Fruit fly (Drosophila melanogaster) whole organism, wandering third instar larva: Measurements from ENCODE around the gene f.
A peak's percentile ranks its signal among the peaks of the same experiment; 100 is the strongest.

Experiments used
- Abd-B ChIP-seq: fragments of >200 bp; optimal IDR thresholded peaks from 2 replicates; lab custom pipeline; 2017; ENCODE audit warnings: missing biosample characterization, missing genetic modification characterization
- CG9705 ChIP-seq: fragments of 200-800 bp; sonication (Bioruptor generic); optimal IDR thresholded peaks from 2 replicates; lab custom pipeline; 2018; ENCODE audit warnings: missing biosample characterization, mild to moderate bottlenecking, missing genetic modification characterization
- CrebA ChIP-seq: fragments of 200-800 bp; sonication (Bioruptor generic); optimal IDR thresholded peaks from 2 replicates; lab custom pipeline; 2016; ENCODE audit warnings: missing biosample characterization, mild to moderate bottlenecking, missing genetic modification characterization, borderline replicate concordance
- Dfd ChIP-seq: fragments of >200 bp; optimal IDR thresholded peaks from 2 replicates; lab custom pipeline; 2017; ENCODE audit warnings: missing biosample characterization, missing genetic modification characterization
- Dif ChIP-seq: fragments of 200-275, 200-300 bp; sonication (Bioruptor generic); optimal IDR thresholded peaks from 2 replicates; lab custom pipeline; 2018; ENCODE audit warnings: missing biosample characterization, missing genetic modification characterization; ENCODE audit not compliant: partially characterized antibody
- HLH106 ChIP-seq: fragments of 200-800 bp; optimal IDR thresholded peaks from 3 replicates; lab custom pipeline; 2019; ENCODE audit warnings: missing biosample characterization, mild to moderate bottlenecking, missing genetic modification characterization, moderate library complexity
- Hnf4 ChIP-seq: fragments of 200-800 bp; sonication (Bioruptor generic); optimal IDR thresholded peaks from 2 replicates; lab custom pipeline; 2016; ENCODE audit warnings: missing biosample characterization, mild to moderate bottlenecking, missing genetic modification characterization
- Hr78 ChIP-seq: fragments of >200 bp; optimal IDR thresholded peaks from 2 replicates; lab custom pipeline; 2017; ENCODE audit warnings: missing biosample characterization, missing genetic modification characterization
- Hr83 ChIP-seq: fragments of 200-300 bp; sonication (Bioruptor generic); optimal IDR thresholded peaks from 2 replicates; lab custom pipeline; 2016; ENCODE audit warnings: missing biosample characterization, mild to moderate bottlenecking, missing genetic modification characterization, moderate library complexity; ENCODE audit not compliant: poor library complexity, severe bottlenecking
- Jra ChIP-seq: sonication (Bioruptor generic); optimal IDR thresholded peaks from 2 replicates; lab custom pipeline; 2016; ENCODE audit warnings: missing biosample characterization, missing genetic modification characterization
- Mio ChIP-seq: sonication (Bioruptor generic); optimal IDR thresholded peaks from 2 replicates; lab custom pipeline; 2016; ENCODE audit warnings: missing biosample characterization, missing genetic modification characterization
- Myc ChIP-seq: fragments of >200 bp; optimal IDR thresholded peaks from 2 replicates; lab custom pipeline; 2017
- N ChIP-seq: fragments of >200 bp; optimal IDR thresholded peaks from 2 replicates; lab custom pipeline; 2018; ENCODE audit warnings: missing biosample characterization, missing external identifiers, missing genetic modification characterization
- OdsH ChIP-seq: fragments of 200-800 bp; sonication (Bioruptor generic); optimal IDR thresholded peaks from 2 replicates; lab custom pipeline; 2016; ENCODE audit warnings: missing biosample characterization, mild to moderate bottlenecking, missing genetic modification characterization
- Rel ChIP-seq, 2 experiments: fragments of 200-800 bp; sonication (Bioruptor generic) in 1 of 2; optimal IDR thresholded peaks; 2 replicates in 1 of 2; 3 replicates in 1 of 2; lab custom pipeline; 2016 to 2019; ENCODE audit warnings: mild to moderate bottlenecking in 2 of 2, missing biosample characterization in 2 of 2, missing genetic modification characterization in 2 of 2, moderate library complexity in 1 of 2
- Sp1 ChIP-seq: fragments of 200-800 bp; sonication (Bioruptor generic); optimal IDR thresholded peaks from 3 replicates; lab custom pipeline; 2019; ENCODE audit warnings: missing biosample characterization, mild to moderate bottlenecking, missing genetic modification characterization, moderate library complexity
- Vsx2 ChIP-seq: fragments of 200-300, 225-300 bp; sonication (Bioruptor generic); optimal IDR thresholded peaks from 2 replicates; lab custom pipeline; 2018; ENCODE audit warnings: missing biosample characterization, missing genetic modification characterization; ENCODE audit not compliant: partially characterized antibody
- brk ChIP-seq: fragments of 200-800 bp; sonication (Bioruptor generic); optimal IDR thresholded peaks from 2 replicates; lab custom pipeline; 2016; ENCODE audit warnings: missing biosample characterization, mild to moderate bottlenecking, missing genetic modification characterization
- dl ChIP-seq, 2 experiments: fragments of 175-275, 200-275 bp in 1 of 2; fragments of 200-275 bp in 1 of 2; sonication (Bioruptor generic); optimal IDR thresholded peaks; lab custom pipeline; 2018; ENCODE audit warnings: mild to moderate bottlenecking in 2 of 2, missing biosample characterization in 2 of 2, missing genetic modification characterization in 2 of 2, moderate library complexity in 2 of 2; ENCODE audit not compliant: partially characterized antibody in 2 of 2, insufficient read depth in 1 of 2
- dmrt93B ChIP-seq: fragments of 200-800 bp; sonication (Bioruptor generic); optimal IDR thresholded peaks from 2 replicates; lab custom pipeline; 2018; ENCODE audit warnings: missing biosample characterization, mild to moderate bottlenecking, missing genetic modification characterization
- ey ChIP-seq: fragments of 200-800 bp; sonication (Bioruptor generic); optimal IDR thresholded peaks from 2 replicates; lab custom pipeline; 2016; ENCODE audit warnings: missing biosample characterization, missing genetic modification characterization
- foxo ChIP-seq, 2 experiments: fragments of 200-800 bp; sonication (Bioruptor generic); optimal IDR thresholded peaks; 2 replicates in 1 of 2; 3 replicates in 1 of 2; lab custom pipeline; 2016 to 2017; ENCODE audit warnings: missing biosample characterization in 2 of 2, missing genetic modification characterization in 2 of 2
- fru ChIP-seq: fragments of 200-800 bp; sonication (Bioruptor generic); optimal IDR thresholded peaks from 3 replicates; lab custom pipeline; 2016; ENCODE audit warnings: missing biosample characterization, mild to moderate bottlenecking, missing genetic modification characterization
- h ChIP-seq: fragments of 200-800 bp; sonication (Bioruptor generic); optimal IDR thresholded peaks from 3 replicates; lab custom pipeline; 2016; ENCODE audit warnings: missing biosample characterization, mild to moderate bottlenecking, missing genetic modification characterization
- jim ChIP-seq: fragments of 175-275, 200-325 bp; sonication (Bioruptor generic); optimal IDR thresholded peaks from 2 replicates; lab custom pipeline; 2016; ENCODE audit warnings: missing biosample characterization, mild to moderate bottlenecking, missing genetic modification characterization
- lola ChIP-seq: fragments of >200 bp; optimal IDR thresholded peaks from 2 replicates; lab custom pipeline; 2017; ENCODE audit warnings: missing biosample characterization, missing genetic modification characterization
- pan ChIP-seq: fragments of >200 bp; optimal IDR thresholded peaks from 2 replicates; lab custom pipeline; 2017
- psq ChIP-seq: fragments of 200-800 bp; sonication (Bioruptor generic); optimal IDR thresholded peaks from 3 replicates; lab custom pipeline; 2017; ENCODE audit warnings: missing biosample characterization, mild to moderate bottlenecking, missing genetic modification characterization, moderate library complexity
- rgr ChIP-seq: fragments of 200-800 bp; sonication (Bioruptor generic); optimal IDR thresholded peaks from 3 replicates; lab custom pipeline; 2016; ENCODE audit warnings: missing biosample characterization, mild to moderate bottlenecking, missing genetic modification characterization
- sage ChIP-seq: fragments of 200-800 bp; sonication (Bioruptor generic); optimal IDR thresholded peaks from 2 replicates; lab custom pipeline; 2016; ENCODE audit warnings: missing biosample characterization, mild to moderate bottlenecking, missing genetic modification characterization
- sv ChIP-seq: fragments of 200-800 bp; sonication (Bioruptor generic); optimal IDR thresholded peaks from 3 replicates; lab custom pipeline; 2016; ENCODE audit warnings: missing biosample characterization, missing genetic modification characterization
- tai ChIP-seq: sonication (Bioruptor generic); optimal IDR thresholded peaks from 2 replicates; lab custom pipeline; 2016; ENCODE audit warnings: missing biosample characterization, missing genetic modification characterization
- usp ChIP-seq: fragments of >200 bp; optimal IDR thresholded peaks from 2 replicates; lab custom pipeline; 2017; ENCODE audit warnings: missing biosample characterization, missing genetic modification characterization
- woc ChIP-seq: sonication (Bioruptor generic); optimal IDR thresholded peaks from 2 replicates; lab custom pipeline; 2016; ENCODE audit warnings: missing biosample characterization, mild to moderate bottlenecking, missing genetic modification characterization

f gene

DNA sequence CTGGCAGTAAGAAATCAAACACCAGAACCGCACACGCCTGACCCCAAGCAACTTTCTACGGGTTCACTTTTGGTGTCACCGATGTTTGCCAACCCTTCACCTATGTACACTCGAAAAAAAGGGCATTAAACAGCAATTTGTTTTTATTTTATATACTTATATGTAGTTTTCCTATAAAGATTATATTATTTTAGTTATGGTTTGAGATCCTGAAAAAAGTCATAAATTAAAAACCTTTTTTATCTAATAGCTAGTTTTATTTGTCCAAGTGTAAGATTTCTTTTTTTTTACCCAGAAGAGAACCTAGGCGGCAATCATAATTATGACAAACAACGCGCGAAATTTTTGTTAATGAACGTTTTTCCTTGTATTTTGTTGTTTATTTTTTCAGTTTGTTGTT lies 60.6 kb downstream of the f start:
- TF ChIP-seq sv (GFP tag; lab: Kevin White, UChicago) = peak; percentile 3
- TF ChIP-seq OdsH = peak; percentile 36
- TF ChIP-seq Jra (GFP tag; lab: Kevin White, UChicago) = no peak
- TF ChIP-seq Hnf4 (GFP tag; lab: Kevin White, UChicago) = peak; percentile 1
- no peak for TF ChIP-seq sage (GFP tag; lab: Kevin White, UChicago)
- TF ChIP-seq N = no peak
- no peak for TF ChIP-seq psq (GFP tag; lab: Kevin White, UChicago)
- peak; percentile 45 for TF ChIP-seq HLH106 (tag; lab: Kevin White, UChicago)
- peak in 1 of 2 experiments; percentile 36 for TF ChIP-seq foxo (GFP tag; optimal IDR thresholded peaks at IDR 0.05; lab: Kevin White, UChicago)
- TF ChIP-seq CrebA (GFP tag; lab: Kevin White, UChicago) = no peak

DNA sequence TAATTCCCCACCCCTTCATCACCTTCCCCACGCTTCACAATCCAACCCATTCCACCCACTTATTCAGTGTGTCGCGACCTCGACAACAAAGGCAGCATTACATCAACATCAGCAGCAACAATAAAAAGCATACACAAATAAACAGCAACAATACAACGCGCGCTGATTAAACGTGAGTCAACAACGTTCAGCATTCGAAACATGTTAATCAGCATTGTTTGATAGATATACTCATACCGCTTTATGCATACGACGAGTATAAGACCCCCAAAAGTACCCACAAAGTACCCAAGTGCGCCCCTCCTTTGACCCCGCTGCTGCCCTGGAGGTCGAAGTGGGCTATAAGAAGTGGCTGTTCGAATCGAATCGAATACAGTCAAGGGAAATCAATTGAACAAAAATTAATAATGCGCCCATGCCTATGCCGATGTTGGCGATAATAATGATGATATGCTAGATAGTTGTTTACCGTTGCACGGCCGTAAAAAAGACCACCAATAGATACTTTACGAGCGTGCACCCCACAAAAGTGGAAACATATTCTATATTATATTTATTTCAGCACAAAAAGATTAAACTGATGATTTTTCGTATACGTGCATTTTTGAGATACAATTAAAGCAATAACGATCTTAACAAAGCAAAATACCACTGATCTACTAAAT lies 61.6 kb downstream of the f start:
- TF ChIP-seq dl (GFP tag; optimal IDR thresholded peaks at IDR 0.05; lab: Kevin White, UChicago; ENCODE audit: insufficient read depth in 1 of 2, partially characterized antibody in 2 of 2) (no peak), Rel (GFP tag; optimal IDR thresholded peaks at IDR 0.05; lab: Kevin White, UChicago) (no peak), Rel (tag; optimal IDR thresholded peaks at IDR 0.05; lab: Kevin White, UChicago) (peak; percentile 19)
- TF ChIP-seq, all 38 proteins: peak for 1

DNA sequence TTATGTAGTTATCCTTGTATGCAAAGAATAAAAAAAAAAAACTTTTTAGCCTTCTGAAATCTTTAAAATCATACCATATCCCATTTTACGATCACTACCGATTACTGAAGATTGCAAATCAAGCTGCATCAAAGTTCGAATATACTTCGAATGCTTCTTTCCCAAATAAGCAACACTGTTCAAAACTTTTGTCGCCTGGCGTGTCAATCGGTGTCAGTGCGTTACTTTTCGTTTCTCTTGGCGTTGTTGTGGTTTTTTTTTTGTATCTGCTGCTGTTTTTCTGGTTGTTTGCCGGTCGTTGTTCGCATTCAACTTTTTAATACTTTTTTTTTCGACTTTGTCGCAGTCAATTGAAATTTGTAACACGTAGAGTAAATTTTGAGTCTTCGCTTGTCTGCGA lies 62.2 kb downstream of the f start:
- peak; percentile 9 for TF ChIP-seq tai (GFP tag; lab: Kevin White, UChicago)
- TF ChIP-seq psq (GFP tag; lab: Kevin White, UChicago) = no peak
- peak; percentile 13 for TF ChIP-seq ey (GFP tag; lab: Kevin White, UChicago)
- peak in 1 of 2 experiments; percentile 39 for TF ChIP-seq foxo (GFP tag; optimal IDR thresholded peaks at IDR 0.05; lab: Kevin White, UChicago)
- TF ChIP-seq rgr (GFP tag; lab: Kevin White, UChicago) = no peak
- peak; percentile 25 for TF ChIP-seq woc (GFP tag; lab: Kevin White, UChicago)
- peak; percentile 43 for TF ChIP-seq fru
- TF ChIP-seq jim (GFP tag; lab: Kevin White, UChicago) = no peak
- no peak for TF ChIP-seq Mio (GFP tag; lab: Kevin White, UChicago)
- no peak for TF ChIP-seq lola
- TF ChIP-seq, all 38 proteins: peak for 5

DNA sequence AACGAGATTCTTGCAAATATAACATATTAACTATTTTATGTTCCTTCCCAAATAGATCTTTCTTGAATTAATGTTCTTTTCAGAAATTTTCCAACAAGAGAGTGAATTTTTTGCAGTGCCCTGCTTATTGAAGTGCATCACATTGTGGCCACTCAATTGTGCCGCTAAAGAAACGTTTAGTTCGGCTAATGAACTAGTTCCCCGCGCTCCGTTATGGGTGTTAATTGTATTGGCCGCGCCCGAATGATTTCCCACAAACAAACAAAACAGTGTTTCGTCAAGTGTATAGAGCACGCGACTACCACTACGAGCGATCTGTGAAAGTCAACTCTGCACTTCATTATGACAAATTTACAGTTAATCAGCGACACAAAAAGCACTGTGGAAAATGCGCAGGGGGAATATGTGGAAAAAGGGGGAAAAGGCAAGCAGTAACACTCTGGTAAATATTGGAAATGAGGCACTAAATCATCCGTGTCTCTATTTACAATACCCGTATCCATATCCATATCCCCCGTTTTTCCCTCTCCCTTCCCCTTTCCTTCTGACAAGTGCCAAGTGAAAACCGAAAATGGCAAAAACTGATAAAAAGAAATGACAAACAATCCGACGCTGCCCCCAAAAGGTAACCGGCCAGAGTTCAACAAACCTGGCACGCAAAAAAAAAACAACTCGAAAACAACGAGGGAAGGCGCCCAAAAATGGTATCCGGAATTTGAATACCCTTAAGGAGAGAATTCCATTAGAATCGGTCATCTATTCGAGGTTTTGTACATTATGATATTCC lies 63.7 kb downstream of the f start:
- TF ChIP-seq Sp1 (GFP tag; lab: Kevin White, UChicago) = peak; percentile 61
- peak; percentile 8 for TF ChIP-seq h (GFP tag; lab: Kevin White, UChicago)
- TF ChIP-seq Vsx2 (GFP tag; lab: Kevin White, UChicago) = no peak
- no peak for TF ChIP-seq Hnf4 (GFP tag; lab: Kevin White, UChicago)
- no peak for TF ChIP-seq Hr83 (GFP tag; lab: Kevin White, UChicago)

DNA sequence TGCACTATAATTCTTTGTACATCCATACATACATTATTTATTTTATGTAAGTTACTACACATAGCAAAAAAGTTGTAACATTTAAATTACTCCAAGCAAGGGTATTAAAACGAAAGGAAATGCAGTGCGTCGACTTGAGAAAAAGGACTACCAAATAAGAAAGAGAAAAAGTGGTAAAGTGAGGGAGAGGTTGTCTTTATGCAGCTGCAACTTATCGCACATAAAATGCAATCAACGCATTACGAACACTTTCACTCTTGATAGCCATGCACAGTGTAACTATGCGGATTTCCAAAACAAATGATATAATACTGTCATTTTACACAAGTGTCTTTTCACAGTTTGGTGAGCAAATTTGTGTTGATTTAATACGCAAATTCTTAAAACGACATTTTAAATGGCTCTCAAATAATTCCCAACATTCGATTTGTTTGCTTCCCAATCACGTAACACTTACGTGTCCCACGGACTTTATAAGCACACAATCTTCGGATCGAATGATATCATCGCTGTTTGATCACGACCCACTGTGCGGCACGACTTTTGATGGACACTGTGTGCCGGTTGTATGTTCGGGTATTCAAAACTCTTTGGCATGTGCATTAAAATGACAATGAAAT lies 64.4 kb downstream of the f start:
- TF ChIP-seq Dfd = no peak
- no peak for TF ChIP-seq Dif (GFP tag; lab: Kevin White, UChicago)
- no peak for TF ChIP-seq Hr78 (GFP tag; lab: Kevin White, UChicago)
- no peak for TF ChIP-seq pan (lab: Kevin White, UChicago)
- TF ChIP-seq Vsx2 (GFP tag; lab: Kevin White, UChicago) = no peak
- peak; percentile 68 for TF ChIP-seq ey (GFP tag; lab: Kevin White, UChicago)
- TF ChIP-seq psq (GFP tag; lab: Kevin White, UChicago) = peak; percentile 64
- no peak for TF ChIP-seq dl (GFP tag; optimal IDR thresholded peaks at IDR 0.05; lab: Kevin White, UChicago; ENCODE audit: insufficient read depth in 1 of 2, partially characterized antibody in 2 of 2)
- peak; percentile 55 for TF ChIP-seq dmrt93B (GFP tag; lab: Kevin White, UChicago)
- TF ChIP-seq brk (GFP tag; lab: Kevin White, UChicago) = peak; percentile 40
- no peak for TF ChIP-seq Myc (lab: Kevin White, UChicago)
- TF ChIP-seq HLH106 (tag; lab: Kevin White, UChicago) = peak; percentile 71
- no peak for TF ChIP-seq Abd-B (GFP tag; lab: Kevin White, UChicago)
- peak; percentile 67 for TF ChIP-seq h (GFP tag; lab: Kevin White, UChicago)
- peak; percentile 64 for TF ChIP-seq OdsH
- TF ChIP-seq woc (GFP tag; lab: Kevin White, UChicago) = peak; percentile 79
- TF ChIP-seq CG9705 = no peak
- no peak for TF ChIP-seq sv (GFP tag; lab: Kevin White, UChicago)
- TF ChIP-seq tai (GFP tag; lab: Kevin White, UChicago) = peak; percentile 19
- TF ChIP-seq Hr83 (GFP tag; lab: Kevin White, UChicago) = no peak
- TF ChIP-seq fru = peak; percentile 81
- no peak for TF ChIP-seq jim (GFP tag; lab: Kevin White, UChicago)
- no peak for TF ChIP-seq Jra (GFP tag; lab: Kevin White, UChicago)
- peak; percentile 62 for TF ChIP-seq rgr (GFP tag; lab: Kevin White, UChicago)
- TF ChIP-seq Mio (GFP tag; lab: Kevin White, UChicago) = peak; percentile 13
- no peak for TF ChIP-seq N
- no peak for TF ChIP-seq usp
- no peak for TF ChIP-seq lola
